Fruit fly (Drosophila melanogaster): ENCODE data around the gene CG42638.
"Not testable (repeated sequence)": the region's sequence is repeated elsewhere in the genome, so short reads cannot be mapped to it uniquely, and the experiment has no call there.

CG42638 gene

dm6 chr3L:19718228-19718627 is 31.3 kb downstream of the CG42638 start, which contains the start of gene Trpml:
Gene Trpml (minus strand): TSS chr3L:19718328.
- not testable (repeated sequence) for TF ChIP-seq tj, Mnt, bab1 (GFP tag; optimal IDR thresholded peaks at IDR 0.05)

dm6 chr3L:19707570-19708146 is 41.9 kb downstream of the CG42638 start, which contains the start of gene serp:
Gene serp (minus strand): TSS chr3L:19708015.
- TF ChIP-seq pad (GFP tag; optimal IDR thresholded peaks at IDR 0.05) (peak; percentile 56), Hr96 (GFP tag; optimal IDR thresholded peaks at IDR 0.05) (no peak)

dm6 chr3L:19704869-19705268 is 44.7 kb downstream of the CG42638 start:
- TF ChIP-seq Clk (GFP tag; optimal IDR thresholded peaks at IDR 0.05) (no peak), Hr96 (GFP tag; optimal IDR thresholded peaks at IDR 0.05) (no peak), cic (GFP tag; optimal IDR thresholded peaks at IDR 0.05) (no peak)

dm6 chr3L:19703323-19703722 is 46.2 kb downstream of the CG42638 start:
- no peak for TF ChIP-seq CG11617 (GFP tag; optimal IDR thresholded peaks at IDR 0.05)
- no peak for TF ChIP-seq CG33017 (tag; optimal IDR thresholded peaks at IDR 0.05)
- no peak for TF ChIP-seq CG7101 (tag; optimal IDR thresholded peaks at IDR 0.05)
- TF ChIP-seq CG1620 (GFP tag; optimal IDR thresholded peaks at IDR 0.05): no peak
- no peak for TF ChIP-seq ovo (GFP tag; optimal IDR thresholded peaks at IDR 0.05)
- no peak for TF ChIP-seq Crg-1 (GFP tag; optimal IDR thresholded peaks at IDR 0.05)
- no peak for TF ChIP-seq CG7045 (GFP tag; optimal IDR thresholded peaks at IDR 0.05)
- TF ChIP-seq toe (GFP tag; optimal IDR thresholded peaks at IDR 0.05): no peak
- no peak for TF ChIP-seq CG12768 (GFP tag; optimal IDR thresholded peaks at IDR 0.05)
- no peak for TF ChIP-seq tj (GFP tag; optimal IDR thresholded peaks at IDR 0.05)
- no peak for TF ChIP-seq CG14711 (tag; optimal IDR thresholded peaks at IDR 0.05)
- no peak for TF ChIP-seq kay (GFP tag; ENCODE audit: borderline replicate concordance)
- TF ChIP-seq bab1 (GFP tag; optimal IDR thresholded peaks at IDR 0.05): no peak
- no peak for TF ChIP-seq Hr96 (GFP tag; optimal IDR thresholded peaks at IDR 0.05)
- TF ChIP-seq Clk (GFP tag; optimal IDR thresholded peaks at IDR 0.05): no peak
- TF ChIP-seq cic (GFP tag; optimal IDR thresholded peaks at IDR 0.05): no peak
- no peak for TF ChIP-seq cnc (optimal IDR thresholded peaks at IDR 0.05)
- no peak for TF ChIP-seq CG5204 (GFP tag; optimal IDR thresholded peaks at IDR 0.05)
- no peak for TF ChIP-seq Mnt (GFP tag; optimal IDR thresholded peaks at IDR 0.05)
- no peak for TF ChIP-seq pad (GFP tag; optimal IDR thresholded peaks at IDR 0.05)

dm6 chr3L:19701662-19702061 is 47.9 kb downstream of the CG42638 start:
- TF ChIP-seq tj (GFP tag; optimal IDR thresholded peaks at IDR 0.05) (no peak), ovo (GFP tag; optimal IDR thresholded peaks at IDR 0.05) (no peak), CG11617 (GFP tag; optimal IDR thresholded peaks at IDR 0.05) (no peak), kay (GFP tag; ENCODE audit: borderline replicate concordance) (no peak), Hr96 (GFP tag; optimal IDR thresholded peaks at IDR 0.05) (no peak), cic (GFP tag; optimal IDR thresholded peaks at IDR 0.05) (no peak), Clk (GFP tag; optimal IDR thresholded peaks at IDR 0.05) (no peak), toe (GFP tag; optimal IDR thresholded peaks at IDR 0.05) (no peak), CG33017 (tag; optimal IDR thresholded peaks at IDR 0.05) (no peak), Mnt (GFP tag; optimal IDR thresholded peaks at IDR 0.05) (no peak)

- TF ChIP-seq Clk (GFP tag; optimal IDR thresholded peaks at IDR 0.05) (no peak), CG33017 (tag; optimal IDR thresholded peaks at IDR 0.05) (no peak), CG5204 (GFP tag; optimal IDR thresholded peaks at IDR 0.05) (no peak), ovo (GFP tag; optimal IDR thresholded peaks at IDR 0.05) (no peak), toe (GFP tag; optimal IDR thresholded peaks at IDR 0.05) (no peak), cnc (optimal IDR thresholded peaks at IDR 0.05) (no peak), CG1620 (GFP tag; optimal IDR thresholded peaks at IDR 0.05) (no peak), tj (GFP tag; optimal IDR thresholded peaks at IDR 0.05) (no peak), cic (GFP tag; optimal IDR thresholded peaks at IDR 0.05) (no peak), pad (GFP tag; optimal IDR thresholded peaks at IDR 0.05) (no peak), kay (GFP tag; ENCODE audit: borderline replicate concordance) (no peak), Crg-1 (GFP tag; optimal IDR thresholded peaks at IDR 0.05) (no peak), CG11617 (GFP tag; optimal IDR thresholded peaks at IDR 0.05) (no peak), CG14711 (tag; optimal IDR thresholded peaks at IDR 0.05) (no peak), CG12768 (GFP tag; optimal IDR thresholded peaks at IDR 0.05) (no peak), Hr96 (GFP tag; optimal IDR thresholded peaks at IDR 0.05) (no peak), Mnt (GFP tag; optimal IDR thresholded peaks at IDR 0.05) (no peak), CG7045 (GFP tag; optimal IDR thresholded peaks at IDR 0.05) (no peak), CG7101 (tag; optimal IDR thresholded peaks at IDR 0.05) (no peak), bab1 (GFP tag; optimal IDR thresholded peaks at IDR 0.05) (no peak)
These were observed 48.4 kb downstream of the CG42638 start for dm6 chr3L:19701106-19701505.

dm6 chr3L:19700463-19700862 is 49.1 kb downstream of the CG42638 start:
- TF ChIP-seq CG12768 (GFP tag; optimal IDR thresholded peaks at IDR 0.05): no peak
- no peak for TF ChIP-seq CG14711 (tag; optimal IDR thresholded peaks at IDR 0.05)
- TF ChIP-seq Mnt (GFP tag; optimal IDR thresholded peaks at IDR 0.05): no peak
- no peak for TF ChIP-seq ovo (GFP tag; optimal IDR thresholded peaks at IDR 0.05)
- TF ChIP-seq CG33017 (tag; optimal IDR thresholded peaks at IDR 0.05): no peak
- no peak for TF ChIP-seq toe (GFP tag; optimal IDR thresholded peaks at IDR 0.05)
- no peak for TF ChIP-seq Crg-1 (GFP tag; optimal IDR thresholded peaks at IDR 0.05)
- TF ChIP-seq kay (GFP tag; ENCODE audit: borderline replicate concordance): no peak
- TF ChIP-seq CG7101 (tag; optimal IDR thresholded peaks at IDR 0.05): no peak
- no peak for TF ChIP-seq pad (GFP tag; optimal IDR thresholded peaks at IDR 0.05)
- TF ChIP-seq CG1620 (GFP tag; optimal IDR thresholded peaks at IDR 0.05): no peak
- no peak for TF ChIP-seq Hr96 (GFP tag; optimal IDR thresholded peaks at IDR 0.05)
- no peak for TF ChIP-seq CG11617 (GFP tag; optimal IDR thresholded peaks at IDR 0.05)
- no peak for TF ChIP-seq cnc (optimal IDR thresholded peaks at IDR 0.05)
- no peak for TF ChIP-seq tj (GFP tag; optimal IDR thresholded peaks at IDR 0.05)
- no peak for TF ChIP-seq bab1 (GFP tag; optimal IDR thresholded peaks at IDR 0.05)
- no peak for TF ChIP-seq CG5204 (GFP tag; optimal IDR thresholded peaks at IDR 0.05)
- no peak for TF ChIP-seq CG7045 (GFP tag; optimal IDR thresholded peaks at IDR 0.05)
